Worm (Caenorhabditis elegans) whole organism, L1 larva: ENCODE data around the gene fln-1.

Experiments used
- C04F5.9 ChIP-seq: sonication (generic microtip); optimal IDR thresholded peaks from 2 replicates; lab custom pipeline; 2016; ENCODE audit warnings: missing genetic modification characterization, missing compliant biosample characterization
- aly-2 ChIP-seq: fragments of 150-350 bp; optimal IDR thresholded peaks from 2 replicates; lab custom pipeline; 2014; ENCODE audit warnings: missing biosample characterization, missing genetic modification characterization
- ceh-63 ChIP-seq: fragments of 200-800 bp; sonication (Bioruptor generic); optimal IDR thresholded peaks from 2 replicates; lab custom pipeline; 2018; ENCODE audit warnings: mild to moderate bottlenecking, missing genetic modification characterization, missing compliant biosample characterization
- ceh-82 ChIP-seq, 3 experiments: fragments of 150-350 bp in 1 of 3; sonication (generic microtip) in 2 of 3; optimal IDR thresholded peaks; 2 replicates each; lab custom pipeline; 2014 to 2017; ENCODE audit warnings: missing biosample characterization in 3 of 3, missing genetic modification characterization in 3 of 3
- lin-13 ChIP-seq: fragments of 150-350 bp; optimal IDR thresholded peaks from 2 replicates; lab custom pipeline; 2014; ENCODE audit warnings: missing biosample characterization, missing genetic modification reagents, missing genetic modification characterization
- lin-14 ChIP-seq: fragments of 200-800 bp; sonication (Bioruptor generic); optimal IDR thresholded peaks from 2 replicates; lab custom pipeline; 2018; ENCODE audit warnings: mild to moderate bottlenecking, missing genetic modification characterization, moderate library complexity, missing compliant biosample characterization
- nhr-11 ChIP-seq: fragments of 150-350 bp; optimal IDR thresholded peaks from 2 replicates; lab custom pipeline; 2014; ENCODE audit warnings: missing biosample characterization, missing genetic modification characterization
- unc-130 ChIP-seq: fragments of 150-350 bp; optimal IDR thresholded peaks from 2 replicates; lab custom pipeline; 2017; ENCODE audit warnings: missing biosample characterization, missing genetic modification characterization, inconsistent platforms
- unc-62 ChIP-seq: fragments of 150-350 bp; optimal IDR thresholded peaks from 2 replicates; lab custom pipeline; 2014; ENCODE audit warnings: missing biosample characterization, missing genetic modification reagents, missing genetic modification characterization

- TF ChIP-seq nhr-11 (no peak), ceh-63 (no peak), unc-62 (GFP tag; lab: Kevin White, UChicago) (no peak), aly-2 (no peak), ceh-82 (tag; optimal IDR thresholded peaks at IDR 0.05; lab: Kevin White, UChicago) (no peak), unc-130 (tag; lab: Kevin White, UChicago) (no peak), lin-14 (no peak), lin-13 (GFP tag; lab: Kevin White, UChicago) (no peak), C04F5.9 (tag; lab: Kevin White, UChicago) (no peak)
Measured at ce11 chrIV:420686-421085, 44.9 kb upstream of the fln-1 start.
